Fruit fly (Drosophila melanogaster) whole organism, pupa: ENCODE measurements around the gene CG4631.

Experiments used
- CG32121 ChIP-seq: fragments of 200-800 bp; sonication (Bioruptor generic); IDR thresholded peaks from 2 replicates; pipeline ENCODE4 v1.3.6; 2022; ENCODE audit warnings: missing biosample characterization, missing genetic modification characterization
- CG9948 ChIP-seq: fragments of 200-800 bp; sonication (Bioruptor generic); optimal IDR thresholded peaks from 2 replicates; lab custom pipeline; 2018; ENCODE audit warnings: missing biosample characterization, mild to moderate bottlenecking, missing genetic modification characterization, moderate library complexity

- TF ChIP-seq CG9948 (tag; lab: Kevin White, UChicago) (no peak), CG32121 (GFP tag; lab: Robert Waterston, UW) (no peak)
Measured at dm6 chr2L:16616282-16616681, 9.1 kb downstream of the CG4631 start.
